Fruit fly (Drosophila melanogaster): ENCODE results near the gene Bmcp.
A peak's percentile ranks its signal among the peaks of the same experiment; 100 is the strongest.

Bmcp gene

dm6 chr3L:11766563-11766962 is 45.8 kb downstream of the Bmcp start:
- TF ChIP-seq Ets21C (GFP tag; optimal IDR thresholded peaks at IDR 0.05) = no peak

dm6 chr3L:11772057-11772456 is 51.3 kb downstream of the Bmcp start, which contains the start of gene Muc68D:
Gene Muc68D (minus strand): TSS chr3L:11772157.
- TF ChIP-seq esn (GFP tag; optimal IDR thresholded peaks at IDR 0.05) = no peak
- no peak for TF ChIP-seq fd85E (GFP tag; optimal IDR thresholded peaks at IDR 0.05)
- TF ChIP-seq fkh (GFP tag; optimal IDR thresholded peaks at IDR 0.05) = no peak
- no peak for TF ChIP-seq CG1621 (tag; optimal IDR thresholded peaks at IDR 0.05)
- no peak for TF ChIP-seq CG6163 (GFP tag; IDR thresholded peaks at IDR 0.05)
- no peak for TF ChIP-seq OdsH (GFP tag; optimal IDR thresholded peaks at IDR 0.05)
- TF ChIP-seq spab (GFP tag; optimal IDR thresholded peaks at IDR 0.05) = no peak
- no peak for TF ChIP-seq CG8319 (GFP tag; optimal IDR thresholded peaks at IDR 0.05)
- no peak for TF ChIP-seq CG15336 (GFP tag; IDR thresholded peaks at IDR 0.05)
- TF ChIP-seq CG3919 (GFP tag; optimal IDR thresholded peaks at IDR 0.05) = no peak
- TF ChIP-seq CG8119 (GFP tag; IDR thresholded peaks at IDR 0.05) = no peak

dm6 chr3L:11772608-11773017 is 51.9 kb downstream of the Bmcp start:
- TF ChIP-seq achi (GFP tag; optimal IDR thresholded peaks at IDR 0.05) (no peak), vri (GFP tag; optimal IDR thresholded peaks at IDR 0.05) (peak; percentile 77)

dm6 chr3L:11773796-11774195 is 53.1 kb downstream of the Bmcp start:
- TF ChIP-seq CG34406 (GFP tag; optimal IDR thresholded peaks at IDR 0.05) (no peak), svp (GFP tag) (peak; percentile 77), CG9139 (GFP tag; optimal IDR thresholded peaks at IDR 0.05) (no peak)

dm6 chr3L:11774401-11774800 is 53.7 kb downstream of the Bmcp start, which contains the start of gene Tim13:
Gene Tim13 (minus strand): TSS chr3L:11774501.
- no peak for TF ChIP-seq eg (GFP tag; IDR thresholded peaks at IDR 0.05)
- TF ChIP-seq Sox102F (GFP tag; optimal IDR thresholded peaks at IDR 0.05) = no peak
- no peak for TF ChIP-seq CG4318 (GFP tag; optimal IDR thresholded peaks at IDR 0.05)
- no peak for TF ChIP-seq pdm3 (GFP tag; optimal IDR thresholded peaks at IDR 0.05)
- no peak for TF ChIP-seq lz (GFP tag; optimal IDR thresholded peaks at IDR 0.05)
- TF ChIP-seq CG6808 (GFP tag; optimal IDR thresholded peaks at IDR 0.05) = no peak
- no peak for TF ChIP-seq topi (GFP tag; optimal IDR thresholded peaks at IDR 0.05)
- no peak for TF ChIP-seq Sox14 (GFP tag; optimal IDR thresholded peaks at IDR 0.05)
- TF ChIP-seq CG8319 (GFP tag; optimal IDR thresholded peaks at IDR 0.05) = no peak
- no peak for TF ChIP-seq CG8119 (GFP tag; IDR thresholded peaks at IDR 0.05)
- no peak for TF ChIP-seq CG9139 (GFP tag; optimal IDR thresholded peaks at IDR 0.05)
- no peak for TF ChIP-seq Lpt (GFP tag; optimal IDR thresholded peaks at IDR 0.05)
- TF ChIP-seq Eip78C (GFP tag) = no peak
- TF ChIP-seq CG6792 (GFP tag; optimal IDR thresholded peaks at IDR 0.05) = no peak

- TF ChIP-seq CG15336 (GFP tag; IDR thresholded peaks at IDR 0.05) (no peak), Sox14 (GFP tag; optimal IDR thresholded peaks at IDR 0.05) (peak; percentile 17), vri (GFP tag; optimal IDR thresholded peaks at IDR 0.05) (peak; percentile 78)
Measured at dm6 chr3L:11776731-11777130, 56.0 kb downstream of the Bmcp start, which contains the start of gene CG14131. Gene CG14131 (plus strand): TSS chr3L:11777073.

dm6 chr3L:11777348-11777958 is 56.7 kb downstream of the Bmcp start:
- TF ChIP-seq vri (GFP tag; optimal IDR thresholded peaks at IDR 0.05) (peak; percentile 41), svp (GFP tag) (peak; percentile 87), OdsH (GFP tag; optimal IDR thresholded peaks at IDR 0.05) (no peak), CG7368 (GFP tag; optimal IDR thresholded peaks at IDR 0.05) (no peak)
